Worm (Caenorhabditis elegans) whole organism, L1 larva: ENCODE data around the gene pgp-5.

ENCODE experiments used
- C04F5.9 ChIP-seq: sonication (generic microtip); optimal IDR thresholded peaks from 2 replicates; lab custom pipeline; 2016; ENCODE audit warnings: missing genetic modification characterization, missing compliant biosample characterization
- Y116A8C.19 ChIP-seq: sonication (generic microtip); optimal IDR thresholded peaks from 2 replicates; lab custom pipeline; 2016; ENCODE audit warnings: missing compliant biosample characterization, missing genetic modification characterization, borderline replicate concordance
- ama-1 ChIP-seq: fragments of 150-350 bp; optimal IDR thresholded peaks from 2 replicates; lab custom pipeline; 2014
- blmp-1 ChIP-seq: fragments of 150-350 bp; optimal IDR thresholded peaks from 2 replicates; lab custom pipeline; 2014; ENCODE audit warnings: missing biosample characterization, missing genetic modification characterization
- ceh-63 ChIP-seq: fragments of 200-800 bp; sonication (Bioruptor generic); optimal IDR thresholded peaks from 2 replicates; lab custom pipeline; 2018; ENCODE audit warnings: mild to moderate bottlenecking, missing genetic modification characterization, missing compliant biosample characterization
- ceh-8 ChIP-seq: fragments of 200-800 bp; sonication (Bioruptor generic); optimal IDR thresholded peaks from 2 replicates; lab custom pipeline; 2018; ENCODE audit warnings: mild to moderate bottlenecking, missing genetic modification characterization, moderate library complexity, missing compliant biosample characterization
- ceh-82 ChIP-seq, 3 experiments: fragments of 150-350 bp in 1 of 3; sonication (generic microtip) in 2 of 3; optimal IDR thresholded peaks; 2 replicates each; lab custom pipeline; 2014 to 2017; ENCODE audit warnings: missing biosample characterization in 3 of 3, missing genetic modification characterization in 3 of 3
- ceh-88 ChIP-seq: fragments of 200-800 bp; sonication (Bioruptor generic); IDR thresholded peaks from 2 replicates; pipeline ENCODE4 v1.3.6; 2022; ENCODE audit warnings: missing genetic modification characterization, missing compliant biosample characterization
- ceh-90 ChIP-seq: sonication (generic microtip); optimal IDR thresholded peaks from 2 replicates; lab custom pipeline; 2016; ENCODE audit warnings: missing genetic modification characterization, missing compliant biosample characterization
- dpl-1 ChIP-seq, 3 experiments: fragments of 150-350 bp in 2 of 3; sonication (generic microtip) in 1 of 3; optimal IDR thresholded peaks; 2 replicates each; lab custom pipeline; 2014 to 2017; ENCODE audit warnings: missing biosample characterization in 3 of 3, missing genetic modification characterization in 3 of 3, missing genetic modification reagents in 3 of 3
- efl-1 ChIP-seq, 4 experiments: fragments of 150-350 bp; optimal IDR thresholded peaks in 3 of 4; peaks in 1 of 4; 1 replicate in 1 of 4; 2 replicates in 3 of 4; lab custom pipeline; 2014; ENCODE audit warnings: missing biosample characterization in 2 of 4, missing genetic modification characterization in 2 of 4, missing genetic modification reagents in 2 of 4
- egl-13 ChIP-seq: sonication (generic microtip); optimal IDR thresholded peaks from 2 replicates; lab custom pipeline; 2016; ENCODE audit warnings: missing genotype, missing genetic modification reagents, missing genetic modification characterization, missing compliant biosample characterization
- elt-2 ChIP-seq: sonication (generic microtip); optimal IDR thresholded peaks from 2 replicates; lab custom pipeline; 2016; ENCODE audit warnings: missing genetic modification characterization, mild to moderate bottlenecking, inconsistent platforms, missing compliant biosample characterization, missing genetic modification reagents
- elt-3 ChIP-seq, 6 experiments: fragments of 150-350 bp in 1 of 6; sonication (generic microtip); optimal IDR thresholded peaks; 2 replicates each; lab custom pipeline; 2017 to 2018; ENCODE audit warnings: missing biosample characterization in 6 of 6, missing genetic modification characterization in 6 of 6, inconsistent platforms in 1 of 6
- ets-5 ChIP-seq: fragments of 200-800 bp; sonication (Bioruptor generic); IDR thresholded peaks from 2 replicates; pipeline ENCODE4 v1.3.6; 2022; ENCODE audit warnings: missing genetic modification characterization, missing compliant biosample characterization
- fkh-10 ChIP-seq: sonication (generic microtip); optimal IDR thresholded peaks from 2 replicates; lab custom pipeline; 2017; ENCODE audit warnings: missing biosample characterization, missing genetic modification reagents, missing genetic modification characterization
- fkh-4 ChIP-seq: sonication (generic microtip); optimal IDR thresholded peaks from 2 replicates; lab custom pipeline; 2016; ENCODE audit warnings: missing compliant biosample characterization, missing genetic modification characterization, borderline replicate concordance
- fkh-8 ChIP-seq: sonication (generic microtip); optimal IDR thresholded peaks from 2 replicates; lab custom pipeline; 2016; ENCODE audit warnings: mild to moderate bottlenecking, missing genetic modification characterization, missing compliant biosample characterization
- fos-1 ChIP-seq: fragments of 150-350 bp; optimal IDR thresholded peaks from 2 replicates; lab custom pipeline; 2014; ENCODE audit warnings: missing biosample characterization, missing genetic modification characterization
- grh-1 ChIP-seq: fragments of 200-800 bp; sonication (Bioruptor generic); IDR thresholded peaks from 2 replicates; pipeline ENCODE4 v1.3.6; 2022; ENCODE audit warnings: missing genetic modification reagents, missing genetic modification characterization, missing compliant biosample characterization
- hlh-17 ChIP-seq: fragments of 200-800 bp; sonication (Bioruptor generic); optimal IDR thresholded peaks from 2 replicates; lab custom pipeline; 2018; ENCODE audit warnings: missing genetic modification characterization, mild to moderate bottlenecking, missing compliant biosample characterization, moderate library complexity, borderline replicate concordance
- hlh-4 ChIP-seq: sonication (generic microtip); optimal IDR thresholded peaks from 2 replicates; lab custom pipeline; 2016; ENCODE audit warnings: mild to moderate bottlenecking, missing genetic modification characterization, missing compliant biosample characterization
- hpl-2 ChIP-seq: fragments of 150-350 bp; optimal IDR thresholded peaks from 2 replicates; lab custom pipeline; 2014; ENCODE audit warnings: missing biosample characterization, missing genetic modification reagents, missing genetic modification characterization
- irx-1 ChIP-seq: sonication (generic microtip); optimal IDR thresholded peaks from 2 replicates; lab custom pipeline; 2016; ENCODE audit warnings: missing genetic modification characterization, missing compliant biosample characterization
- isw-1 ChIP-seq: fragments of 200-800 bp; sonication (Bioruptor generic); IDR thresholded peaks from 2 replicates; pipeline ENCODE4 v1.3.6; 2022; ENCODE audit warnings: missing genetic modification characterization, missing compliant biosample characterization
- lin-14 ChIP-seq: fragments of 200-800 bp; sonication (Bioruptor generic); optimal IDR thresholded peaks from 2 replicates; lab custom pipeline; 2018; ENCODE audit warnings: mild to moderate bottlenecking, missing genetic modification characterization, moderate library complexity, missing compliant biosample characterization
- lin-35 ChIP-seq, 2 experiments: fragments of 150-350 bp; optimal IDR thresholded peaks; 2 replicates each; lab custom pipeline; 2014; ENCODE audit warnings: missing biosample characterization in 2 of 2, missing genetic modification characterization in 2 of 2, missing genetic modification reagents in 2 of 2
- lin-39 ChIP-seq: fragments of 150-350 bp; optimal IDR thresholded peaks from 2 replicates; lab custom pipeline; 2014; ENCODE audit warnings: missing biosample characterization, missing genetic modification reagents, missing genetic modification characterization
- lir-3 ChIP-seq: sonication (generic microtip); optimal IDR thresholded peaks from 2 replicates; lab custom pipeline; 2016; ENCODE audit warnings: mild to moderate bottlenecking, missing genetic modification characterization, moderate library complexity, missing compliant biosample characterization; ENCODE audit not compliant: poor library complexity
- mdl-1 ChIP-seq, 2 experiments: fragments of 150-350 bp; optimal IDR thresholded peaks; 2 replicates each; lab custom pipeline; 2014 to 2017; ENCODE audit warnings: missing biosample characterization in 2 of 2, missing genetic modification characterization in 2 of 2, inconsistent platforms in 1 of 2
- mep-1 ChIP-seq: fragments of 150-350 bp; optimal IDR thresholded peaks from 2 replicates; lab custom pipeline; 2014; ENCODE audit warnings: missing biosample characterization, missing genetic modification characterization
- nhr-11 ChIP-seq: fragments of 150-350 bp; optimal IDR thresholded peaks from 2 replicates; lab custom pipeline; 2014; ENCODE audit warnings: missing biosample characterization, missing genetic modification characterization
- nhr-19 ChIP-seq: fragments of 200-800 bp; sonication (Bioruptor generic); conservative IDR thresholded peaks from 2 replicates; pipeline ENCODE4 v1.3.6; 2022; ENCODE audit warnings: missing genetic modification characterization, missing compliant biosample characterization
- nhr-237 ChIP-seq: fragments of 150-350 bp; optimal IDR thresholded peaks from 2 replicates; lab custom pipeline; 2014; ENCODE audit warnings: missing biosample characterization, missing genetic modification characterization
- nhr-28 ChIP-seq: fragments of 150-350 bp; optimal IDR thresholded peaks from 2 replicates; lab custom pipeline; 2014; ENCODE audit warnings: missing biosample characterization, missing genetic modification characterization
- nhr-84 ChIP-seq: sonication (generic microtip); optimal IDR thresholded peaks from 2 replicates; lab custom pipeline; 2017; ENCODE audit warnings: missing biosample characterization, missing genetic modification characterization
- nhr-85 ChIP-seq: sonication (generic microtip); peaks from one replicate; lab custom pipeline; 2016; ENCODE audit warnings: missing genetic modification characterization, inconsistent platforms, missing compliant biosample characterization
- nhr-90 ChIP-seq: sonication (generic microtip); optimal IDR thresholded peaks from 2 replicates; lab custom pipeline; 2016; ENCODE audit warnings: mild to moderate bottlenecking, missing genetic modification characterization, missing compliant biosample characterization; ENCODE audit not compliant: poor library complexity
- rnt-1 ChIP-seq: sonication (generic microtip); optimal IDR thresholded peaks from 2 replicates; lab custom pipeline; 2016; ENCODE audit warnings: mild to moderate bottlenecking, missing genetic modification characterization, moderate library complexity, missing compliant biosample characterization
- skn-1 ChIP-seq: fragments of 150-350 bp; optimal IDR thresholded peaks from 2 replicates; lab custom pipeline; 2014; ENCODE audit warnings: missing biosample characterization, missing genetic modification characterization
- snpc-4 ChIP-seq: fragments of 150-350 bp; optimal IDR thresholded peaks from 2 replicates; lab custom pipeline; 2014; ENCODE audit warnings: missing biosample characterization, missing genetic modification characterization
- snu-23 ChIP-seq: sonication (generic microtip); optimal IDR thresholded peaks from 2 replicates; lab custom pipeline; 2016; ENCODE audit warnings: missing genetic modification characterization, missing compliant biosample characterization
- sptf-1 ChIP-seq: fragments of 150-350 bp; optimal IDR thresholded peaks from 2 replicates; lab custom pipeline; 2014; ENCODE audit warnings: missing biosample characterization, missing genetic modification characterization
- sup-37 ChIP-seq: fragments of 200-800 bp; sonication (Bioruptor generic); optimal IDR thresholded peaks from 2 replicates; lab custom pipeline; 2018; ENCODE audit warnings: mild to moderate bottlenecking, missing genetic modification characterization, missing compliant biosample characterization
- swsn-7 ChIP-seq: sonication (generic microtip); optimal IDR thresholded peaks from 2 replicates; lab custom pipeline; 2016; ENCODE audit warnings: missing genetic modification characterization, missing compliant biosample characterization
- unc-130 ChIP-seq: fragments of 150-350 bp; optimal IDR thresholded peaks from 2 replicates; lab custom pipeline; 2017; ENCODE audit warnings: missing biosample characterization, missing genetic modification characterization, inconsistent platforms
- unc-30 ChIP-seq: sonication (generic microtip); optimal IDR thresholded peaks from 2 replicates; lab custom pipeline; 2017; ENCODE audit warnings: missing biosample characterization, missing genetic modification characterization
- unc-62 ChIP-seq: fragments of 150-350 bp; optimal IDR thresholded peaks from 2 replicates; lab custom pipeline; 2014; ENCODE audit warnings: missing biosample characterization, missing genetic modification reagents, missing genetic modification characterization
- unc-86 ChIP-seq: sonication (generic microtip); optimal IDR thresholded peaks from 2 replicates; lab custom pipeline; 2016; ENCODE audit warnings: missing genetic modification characterization, missing compliant biosample characterization
- unc-98 ChIP-seq: fragments of 200-800 bp; sonication (Bioruptor generic); IDR thresholded peaks from 2 replicates; pipeline ENCODE4 v1.3.6; 2022; ENCODE audit warnings: missing genetic modification characterization, missing compliant biosample characterization
- vab-15 ChIP-seq: sonication (generic microtip); optimal IDR thresholded peaks from 2 replicates; lab custom pipeline; 2017; ENCODE audit warnings: missing genotype, mild to moderate bottlenecking, missing genetic modification characterization, missing compliant biosample characterization
- zag-1 ChIP-seq: fragments of 150-350 bp; optimal IDR thresholded peaks from 2 replicates; lab custom pipeline; 2014; ENCODE audit warnings: missing biosample characterization, missing genetic modification characterization
- ztf-4 ChIP-seq: fragments of 150-350 bp; optimal IDR thresholded peaks from 2 replicates; lab custom pipeline; 2014; ENCODE audit warnings: missing biosample characterization, missing genetic modification characterization

Gene pgp-5

ce11 chrX:10821160-10821559, 37.9 kb downstream of the pgp-5 start (continued):
- TF ChIP-seq isw-1 (GFP tag; lab: Robert Waterston, UW) = peak; percentile 24; the same call in 1 of the 2 replicates
- peak; percentile 18 for TF ChIP-seq unc-86 (tag; lab: Kevin White, UChicago)
- TF ChIP-seq fkh-4 (tag; lab: Kevin White, UChicago) = no peak
- no peak for TF ChIP-seq nhr-237
- TF ChIP-seq elt-2 = peak; percentile 13
- TF ChIP-seq skn-1 (tag; lab: Kevin White, UChicago) = no peak
- no peak for TF ChIP-seq ztf-4 (tag; lab: Kevin White, UChicago)
- TF ChIP-seq snu-23 (GFP tag; lab: Kevin White, UChicago) = peak; percentile 72
- TF ChIP-seq unc-130 (tag; lab: Kevin White, UChicago) = peak; percentile 40
- TF ChIP-seq unc-30 (tag; lab: Kevin White, UChicago) = no peak
- no peak for TF ChIP-seq hlh-4
- no peak for TF ChIP-seq hpl-2 (GFP tag; lab: Kevin White, UChicago)
- TF ChIP-seq ceh-8 (GFP tag; lab: Kevin White, UChicago) = no peak
- no peak for TF ChIP-seq lin-35 (GFP tag; optimal IDR thresholded peaks at IDR 0.05; lab: Kevin White, UChicago)
- TF ChIP-seq nhr-90 (tag; lab: Kevin White, UChicago) = peak; percentile 48
- peak; percentile 49 for TF ChIP-seq ceh-88 (GFP tag; lab: Robert Waterston, UW)
- TF ChIP-seq fos-1 = no peak
- peak; percentile 47 for TF ChIP-seq swsn-7 (tag; lab: Kevin White, UChicago)
- no peak for TF ChIP-seq nhr-84 (tag; lab: Kevin White, UChicago)
- no peak for TF ChIP-seq sptf-1 (tag; lab: Kevin White, UChicago)
- TF ChIP-seq zag-1 = no peak
- TF ChIP-seq irx-1 = no peak
- no peak for TF ChIP-seq blmp-1 (tag; lab: Kevin White, UChicago)
- no peak for TF ChIP-seq unc-98 (GFP tag; lab: Robert Waterston, UW)
- no peak for TF ChIP-seq egl-13 (tag; lab: Kevin White, UChicago)
- 0 out of 2 replicates have a peak, but pooled peaks have one; percentile 5 for TF ChIP-seq grh-1
- TF ChIP-seq lir-3 = no peak
- TF ChIP-seq rnt-1 = peak; percentile 71
- no peak for TF ChIP-seq Y116A8C.19 (tag; lab: Kevin White, UChicago)
- peak in 1 of 2 experiments; percentile 4 for TF ChIP-seq efl-1 (optimal IDR thresholded peaks at IDR 0.05; lab: Kevin White, UChicago)
- TF ChIP-seq efl-1 (GFP tag; optimal IDR thresholded peaks at IDR 0.05 in 1 of 2; lab: Kevin White, UChicago) = peak in 1 of 2 experiments; percentile 82
- no peak for TF ChIP-seq unc-62 (GFP tag; lab: Kevin White, UChicago)
- no peak for TF ChIP-seq sup-37
- TF ChIP-seq ets-5 = no peak
- TF ChIP-seq ceh-82 (tag; optimal IDR thresholded peaks at IDR 0.05; lab: Kevin White, UChicago) = peak in 2 of 3 experiments; percentile 23 to 49
- TF ChIP-seq elt-3 (tag; optimal IDR thresholded peaks at IDR 0.05; lab: Kevin White, UChicago) = no peak
- no peak for TF ChIP-seq nhr-11 (tag; lab: Kevin White, UChicago)
- TF ChIP-seq fkh-8 (tag; lab: Kevin White, UChicago) = peak; percentile 38
- TF ChIP-seq lin-39 (tag; lab: Kevin White, UChicago) = no peak
- TF ChIP-seq vab-15 (tag; lab: Kevin White, UChicago) = no peak
- no peak for TF ChIP-seq fkh-10 (GFP tag; lab: Kevin White, UChicago)
- TF ChIP-seq snpc-4 = peak; percentile 10
- no peak for TF ChIP-seq hlh-17 (GFP tag; lab: Kevin White, UChicago)
- no peak for TF ChIP-seq ceh-63 (GFP tag; lab: Kevin White, UChicago)
- TF ChIP-seq nhr-85 = peak; percentile 49
- TF ChIP-seq nhr-28 = no peak
- no peak for TF ChIP-seq ceh-90 (tag; lab: Kevin White, UChicago)
- no peak for TF ChIP-seq dpl-1 (GFP tag; optimal IDR thresholded peaks at IDR 0.05; lab: Kevin White, UChicago)
- TF ChIP-seq nhr-19 (GFP tag; lab: Robert Waterston, UW) = peak; percentile 75
- TF ChIP-seq lin-14 (GFP tag; lab: Kevin White, UChicago) = peak; percentile 61
- TF ChIP-seq mdl-1 (tag; optimal IDR thresholded peaks at IDR 0.05; lab: Kevin White, UChicago) = peak in 1 of 2 experiments; percentile 46
- no peak for TF ChIP-seq C04F5.9 (tag; lab: Kevin White, UChicago)
- peak; percentile 54 for TF ChIP-seq mep-1
- no peak for TF ChIP-seq ama-1 (lab: Kevin White, UChicago)
